Fruit fly (Drosophila melanogaster) ovary, adult (tissue): ENCODE results near the gene CG13117.

Source experiments
- CG17801 ChIP-seq: fragments of 200-800 bp; optimal IDR thresholded peaks from 2 replicates; lab custom pipeline; 2019; ENCODE audit warnings: missing biosample characterization, mild to moderate bottlenecking, missing genetic modification characterization, moderate library complexity; ENCODE audit not compliant: partially characterized antibody

CG13117 gene

DNA sequence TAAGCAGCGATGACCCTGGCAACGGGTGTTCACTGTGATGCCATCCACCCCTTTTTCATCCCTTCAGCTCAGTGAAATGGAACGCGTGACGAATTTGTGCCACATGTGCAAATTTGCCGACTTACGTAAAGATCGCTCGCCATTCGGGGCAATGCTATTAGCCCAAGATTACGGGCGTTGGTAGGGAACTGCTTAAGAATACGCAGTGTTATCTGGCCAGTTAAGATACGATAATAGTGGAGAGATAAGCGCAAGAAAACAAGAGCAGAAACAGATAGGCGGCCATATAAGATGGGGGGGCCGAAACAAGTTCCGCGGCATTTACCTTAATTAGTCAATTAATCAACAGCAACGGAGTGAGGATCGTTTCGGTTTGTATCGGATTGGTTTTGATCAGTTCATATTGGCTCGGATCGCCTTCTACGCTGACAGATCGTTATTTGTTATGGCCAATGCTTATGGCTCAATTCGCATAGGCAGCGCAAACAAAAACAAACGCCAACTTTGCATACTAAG is 49.5 kb downstream of the CG13117 start:
- TF ChIP-seq CG17801 = no peak
